Worm (Caenorhabditis elegans): ENCODE measurements around the gene eel-1.

eel-1 gene

ce11 chrIV:3055848-3056247, 5.9 kb upstream of the eel-1 start:
- TF ChIP-seq madf-6 (GFP tag; IDR thresholded peaks at IDR 0.05) (peak; percentile 86), F39B2.1 (GFP tag; IDR thresholded peaks at IDR 0.05) (no peak), lin-40 (tag; optimal IDR thresholded peaks at IDR 0.05) (no peak), xnd-1 (tag; optimal IDR thresholded peaks at IDR 0.05) (peak; percentile 55), mcd-1 (GFP tag; IDR thresholded peaks at IDR 0.05) (peak; percentile 87), K12H6.12 (tag; optimal IDR thresholded peaks at IDR 0.05) (no peak), ztf-28 (GFP tag; IDR thresholded peaks at IDR 0.05) (0 out of 2 replicates have a peak, but pooled peaks have one; percentile 57), sptf-2 (GFP tag; optimal IDR thresholded peaks at IDR 0.05) (no peak), D2030.7 (GFP tag; IDR thresholded peaks at IDR 0.05) (peak; percentile 70), F33H1.4 (GFP tag; IDR thresholded peaks at IDR 0.05) (peak; percentile 83), hmg-20 (GFP tag; IDR thresholded peaks at IDR 0.05) (no peak), ceh-91 (GFP tag; IDR thresholded peaks at IDR 0.05) (peak; percentile 82), ceh-100 (GFP tag; IDR thresholded peaks at IDR 0.05) (peak; percentile 68; the same call in 1 of the 2 replicates), egl-44 (GFP tag; IDR thresholded peaks at IDR 0.05) (no peak), chd-7 (tag; optimal IDR thresholded peaks at IDR 0.05) (no peak), efl-1 (GFP tag; optimal IDR thresholded peaks at IDR 0.05) (peak; percentile 35), attf-3 (GFP tag; conservative IDR thresholded peaks at IDR 0.05) (peak; percentile 55; the same call in 1 of the 2 replicates), lsl-1 (GFP tag; optimal IDR thresholded peaks at IDR 0.05) (peak; percentile 90), tbx-9 (tag; optimal IDR thresholded peaks at IDR 0.05; ENCODE audit: borderline replicate concordance) (no peak), dpff-1 (tag; optimal IDR thresholded peaks at IDR 0.05) (no peak), B0336.3 (GFP tag; IDR thresholded peaks at IDR 0.05) (no peak), F49E8.2 (tag; optimal IDR thresholded peaks at IDR 0.05; ENCODE audit: insufficient read depth) (peak; percentile 28), tbp1 (GFP tag; optimal IDR thresholded peaks at IDR 0.05) (no peak), aptf-2 (GFP tag; conservative IDR thresholded peaks at IDR 0.05) (no peak), hmg-1.2 (GFP tag; IDR thresholded peaks at IDR 0.05) (no peak)

DNA sequence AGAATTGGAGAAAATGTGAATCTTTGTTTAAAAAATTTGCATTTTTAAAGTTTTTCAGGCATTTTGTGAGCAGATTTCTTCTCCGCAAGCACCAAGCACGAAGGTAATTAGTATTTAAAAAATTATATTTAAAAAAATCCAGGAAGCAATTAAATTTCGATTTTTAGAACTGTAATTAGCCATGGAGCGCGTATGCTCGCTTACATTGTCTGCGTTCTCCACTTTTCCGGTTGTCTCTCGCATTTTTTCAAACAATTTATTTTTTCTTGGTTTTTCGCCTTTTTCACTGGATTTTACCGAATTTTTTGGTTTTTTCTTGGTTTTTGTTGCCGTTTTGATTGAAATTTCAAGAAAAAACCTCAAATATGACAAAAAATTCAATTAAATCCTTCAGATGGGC, 5.4 kb upstream of the eel-1 start:
- TF ChIP-seq lin-35 (GFP tag; optimal IDR thresholded peaks at IDR 0.05) (no peak), hmg-1.2 (GFP tag; IDR thresholded peaks at IDR 0.05) (peak; percentile 83), mcd-1 (GFP tag; IDR thresholded peaks at IDR 0.05) (peak; percentile 48; the same call in 1 of the 2 replicates), hrde-1 (tag; optimal IDR thresholded peaks at IDR 0.05; ENCODE audit: borderline replicate concordance) (no peak), F33H1.4 (GFP tag; IDR thresholded peaks at IDR 0.05) (peak; percentile 34; the same call in 1 of the 2 replicates)

- TF ChIP-seq let-607 (tag; optimal IDR thresholded peaks at IDR 0.05) (no peak), madf-3 (GFP tag; IDR thresholded peaks at IDR 0.05) (no peak), F10E7.11 (tag; optimal IDR thresholded peaks at IDR 0.05) (no peak), bed-1 (GFP tag; IDR thresholded peaks at IDR 0.05) (no peak), ztf-22 (GFP tag; optimal IDR thresholded peaks at IDR 0.05) (no peak), efl-1 (GFP tag; optimal IDR thresholded peaks at IDR 0.05) (no peak), F33H1.4 (GFP tag; IDR thresholded peaks at IDR 0.05) (no peak), gei-17 (GFP tag; optimal IDR thresholded peaks at IDR 0.05) (no peak), unc-62 (GFP tag; optimal IDR thresholded peaks at IDR 0.05) (no peak), hmg-1.2 (GFP tag; IDR thresholded peaks at IDR 0.05) (no peak), somi-1 (GFP tag; optimal IDR thresholded peaks at IDR 0.05) (no peak)
These were observed 3.5 kb upstream of the eel-1 start, which contains the start of gene ivph-3 for ce11 chrIV:3053428-3053827. Gene ivph-3 (plus strand): TSS chrIV:3053728.

Measured in whole organism, young adult.